Worm (Caenorhabditis elegans) whole organism, midembryonic: ENCODE results near the gene T07G12.5.

Source experiments
- T22C8.4 ChIP-seq: fragments of 200-800 bp; sonication (Bioruptor generic); IDR thresholded peaks from 2 replicates; pipeline ENCODE4 v1.3.6; 2022; ENCODE audit warnings: missing genetic modification characterization, missing compliant biosample characterization
- cog-1 ChIP-seq: sonication (generic microtip); optimal IDR thresholded peaks from 2 replicates; lab custom pipeline; 2016; ENCODE audit warnings: missing genetic modification characterization, missing compliant biosample characterization
- flt-1 ChIP-seq: fragments of 200-800 bp; sonication (Bioruptor generic); IDR thresholded peaks from 2 replicates; pipeline ENCODE4 v1.3.6; 2022; ENCODE audit warnings: missing genetic modification characterization, missing compliant biosample characterization
- klf-2 ChIP-seq: fragments of 200-800 bp; sonication (Bioruptor generic); conservative IDR thresholded peaks from 2 replicates; pipeline ENCODE4 v1.3.6; 2022; ENCODE audit warnings: missing genetic modification reagents, missing genetic modification characterization, missing compliant biosample characterization
- med-1 ChIP-seq: sonication (generic microtip); optimal IDR thresholded peaks from 2 replicates; lab custom pipeline; 2017; ENCODE audit warnings: missing genetic modification characterization, mild to moderate bottlenecking, missing compliant biosample characterization, antibody characterized with exemption, missing genetic modification reagents; ENCODE audit not compliant: insufficient read depth
- ref-1 ChIP-seq: fragments of 200-800 bp; sonication (Bioruptor generic); conservative IDR thresholded peaks from 2 replicates; pipeline ENCODE4 v1.3.6; 2022; ENCODE audit warnings: missing genetic modification reagents, missing genetic modification characterization, missing compliant biosample characterization
- tab-1 ChIP-seq: fragments of 200-800 bp; sonication (Bioruptor generic); IDR thresholded peaks from 2 replicates; pipeline ENCODE4 v1.3.6; 2022; ENCODE audit warnings: missing genetic modification characterization, missing compliant biosample characterization
- ztf-23 ChIP-seq: fragments of 200-800 bp; sonication (Bioruptor generic); IDR thresholded peaks from 2 replicates; pipeline ENCODE4 v1.3.6; 2022; ENCODE audit warnings: missing genetic modification reagents, missing genetic modification characterization, missing compliant biosample characterization
- ztf-29 ChIP-seq: fragments of 200-800 bp; sonication (Bioruptor generic); IDR thresholded peaks from 2 replicates; pipeline ENCODE4 v1.3.6; 2022; ENCODE audit warnings: missing genetic modification reagents, missing genetic modification characterization, missing compliant biosample characterization

The T07G12.5 gene

DNA sequence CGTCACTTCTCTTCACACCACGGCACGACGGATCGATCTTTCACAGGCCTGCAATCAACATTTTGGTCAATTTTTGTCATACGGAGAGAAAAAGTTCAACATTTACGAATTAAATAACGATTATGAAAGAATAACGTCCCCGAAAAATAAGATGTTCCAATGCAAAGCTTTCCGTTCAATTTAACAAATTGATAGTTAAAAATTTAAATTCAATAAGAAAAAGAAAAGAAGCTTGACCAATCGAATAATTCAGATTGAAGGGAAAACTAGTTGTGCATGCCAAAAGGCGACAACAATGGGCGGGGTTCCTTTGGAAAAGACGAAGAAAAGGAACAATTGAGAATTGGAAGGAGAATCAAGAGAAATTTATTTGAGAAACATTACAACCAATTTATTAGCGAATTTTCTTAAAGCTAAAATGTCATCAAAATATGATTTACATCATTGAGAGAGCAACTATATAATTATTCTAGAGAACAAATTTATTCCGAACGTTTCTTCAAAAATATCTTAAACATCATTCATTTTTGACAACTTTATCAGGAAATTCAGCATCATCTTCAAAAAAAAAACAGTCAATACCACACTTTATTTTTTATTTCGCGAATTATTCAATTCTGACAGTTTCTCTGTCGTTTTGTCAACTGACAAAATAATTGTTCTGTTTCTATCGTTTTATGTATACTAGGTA is 43.2 kb downstream of the T07G12.5 start, which contains the start of gene tax-6:
Gene tax-6 (minus strand): TSS at position 51 of the 691 bp plus-strand sequence.
- TF ChIP-seq flt-1 (GFP tag; lab: Robert Waterston, UW): no peak
- TF ChIP-seq ref-1: no peak
- TF ChIP-seq med-1 (GFP tag; lab: Kevin White, UChicago): no peak
- TF ChIP-seq ztf-29 (GFP tag; lab: Robert Waterston, UW): no peak
- no peak for TF ChIP-seq klf-2 (GFP tag; lab: Robert Waterston, UW)
- TF ChIP-seq cog-1 (tag; lab: Kevin White, UChicago): no peak

DNA sequence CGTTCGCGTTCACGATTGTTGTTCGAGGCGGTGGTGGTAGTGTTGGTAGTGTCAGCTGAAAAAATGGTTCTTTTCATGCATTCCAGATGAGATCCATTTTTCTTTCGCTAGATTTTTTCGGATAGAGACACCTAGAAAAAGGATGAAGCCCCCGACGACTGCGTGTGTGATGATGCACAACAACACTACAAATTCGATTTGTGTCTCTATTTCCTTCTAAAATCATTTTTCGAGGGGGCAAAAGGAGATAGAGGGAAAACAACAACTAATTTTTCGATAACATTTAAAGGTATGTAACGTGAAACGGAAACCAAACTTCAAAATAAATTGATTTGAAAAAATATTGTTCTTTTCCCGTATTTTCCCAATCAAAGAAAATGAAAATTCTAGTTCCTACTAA is 44.5 kb downstream of the T07G12.5 start:
- TF ChIP-seq flt-1 (GFP tag; lab: Robert Waterston, UW) (no peak), ztf-29 (GFP tag; lab: Robert Waterston, UW) (no peak), cog-1 (tag; lab: Kevin White, UChicago) (no peak), T22C8.4 (no peak), med-1 (GFP tag; lab: Kevin White, UChicago) (no peak), ztf-23 (GFP tag; lab: Robert Waterston, UW) (no peak), klf-2 (GFP tag; lab: Robert Waterston, UW) (no peak), ref-1 (no peak), tab-1 (GFP tag; lab: Robert Waterston, UW) (no peak)

DNA sequence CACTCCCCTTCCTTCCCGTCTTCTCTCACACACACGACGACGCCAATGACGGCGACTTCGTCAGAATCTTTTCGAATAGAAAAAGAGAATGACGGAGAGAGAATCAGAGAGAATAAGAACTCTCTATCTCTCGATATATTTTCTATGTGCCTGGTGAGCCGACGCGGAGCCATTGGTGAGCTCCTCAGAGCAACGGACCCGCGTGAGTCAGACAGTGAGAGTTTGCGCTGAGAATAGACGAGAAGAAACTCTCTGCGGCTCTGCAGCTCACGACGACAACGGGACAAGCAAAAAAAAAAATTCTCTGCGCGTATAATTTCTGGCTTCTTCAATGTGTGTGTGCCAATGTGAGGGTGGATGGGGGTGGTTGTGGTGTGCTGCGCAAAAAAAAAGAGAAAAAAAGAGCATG is 45.0 kb downstream of the T07G12.5 start:
- TF ChIP-seq ztf-29 (GFP tag; lab: Robert Waterston, UW) (no peak), ztf-23 (GFP tag; lab: Robert Waterston, UW) (0 out of 2 replicates have a peak, but pooled peaks have one; percentile 43)

DNA sequence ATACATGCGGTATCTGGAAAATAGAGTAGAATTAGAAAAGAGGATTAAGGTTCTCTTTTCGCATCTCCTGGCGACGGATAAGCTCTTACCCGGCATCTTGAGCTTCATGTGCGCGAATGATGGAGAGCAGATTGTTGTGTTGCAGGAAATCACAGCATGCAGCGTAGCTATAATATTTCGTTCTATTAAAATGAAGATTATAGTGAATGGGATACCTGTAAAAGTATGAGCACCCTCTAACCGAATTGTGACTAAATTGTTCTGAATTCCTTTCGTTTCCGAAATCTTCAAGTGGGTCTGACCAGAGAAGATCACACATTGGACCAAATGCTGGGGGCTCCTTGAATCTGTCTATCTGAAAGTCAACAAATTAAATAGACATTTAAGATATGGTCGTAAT is 46.5 kb downstream of the T07G12.5 start:
- no peak for TF ChIP-seq med-1 (GFP tag; lab: Kevin White, UChicago)
- no peak for TF ChIP-seq ztf-29 (GFP tag; lab: Robert Waterston, UW)
